Fruit fly (Drosophila melanogaster) whole organism, embryonic: ENCODE results near the gene CG32075.

ENCODE experiments used
- CG10147 ChIP-seq: fragments of 200-800 bp; sonication (Bioruptor generic); optimal IDR thresholded peaks from 2 replicates; lab custom pipeline; 2019; ENCODE audit warnings: missing biosample characterization, mild to moderate bottlenecking, missing genetic modification characterization, moderate library complexity
- CG11247 ChIP-seq: fragments of 200-800 bp; sonication (Bioruptor generic); IDR thresholded peaks from 2 replicates; pipeline ENCODE4 v1.3.6; 2022; ENCODE audit warnings: missing biosample characterization, missing genetic modification characterization
- CG11504 ChIP-seq: fragments of 200-800 bp; sonication (Bioruptor generic); optimal IDR thresholded peaks from 3 replicates; lab custom pipeline; 2019; ENCODE audit warnings: missing biosample characterization, mild to moderate bottlenecking, missing genetic modification characterization, moderate library complexity
- CG1233 ChIP-seq: fragments of 200-800 bp; sonication (Bioruptor generic); optimal IDR thresholded peaks from 4 replicates; lab custom pipeline; 2018; ENCODE audit warnings: missing biosample characterization, mild to moderate bottlenecking, missing genetic modification characterization
- CG12744 ChIP-seq: fragments of 200-800 bp; sonication (Bioruptor generic); optimal IDR thresholded peaks from 2 replicates; lab custom pipeline; 2016; ENCODE audit warnings: missing biosample characterization, missing genetic modification characterization
- CG14965 ChIP-seq: fragments of 200-800 bp; sonication (Bioruptor generic); optimal IDR thresholded peaks from 2 replicates; lab custom pipeline; 2016; ENCODE audit warnings: missing biosample characterization, missing genetic modification characterization, borderline replicate concordance
- CG1602 ChIP-seq: fragments of 200-800 bp; sonication (Bioruptor generic); optimal IDR thresholded peaks from 3 replicates; lab custom pipeline; 2016; ENCODE audit warnings: missing biosample characterization, missing genetic modification characterization
- CG1792 ChIP-seq: fragments of 200-800 bp; sonication (Bioruptor generic); optimal IDR thresholded peaks from 2 replicates; lab custom pipeline; 2016; ENCODE audit warnings: missing biosample characterization, missing genetic modification characterization
- CG2116 ChIP-seq: fragments of 200-800 bp; sonication (Bioruptor generic); optimal IDR thresholded peaks from 3 replicates; lab custom pipeline; 2018; ENCODE audit warnings: missing biosample characterization, mild to moderate bottlenecking, missing genetic modification characterization
- CG43689 ChIP-seq: fragments of 200-800 bp; sonication (Bioruptor generic); IDR thresholded peaks from 2 replicates; pipeline ENCODE4 v1.3.6; 2022; ENCODE audit warnings: missing biosample characterization, missing genetic modification characterization
- CG5180 ChIP-seq: fragments of 200-800 bp; sonication (Bioruptor generic); optimal IDR thresholded peaks from 3 replicates; lab custom pipeline; 2017; ENCODE audit warnings: missing biosample characterization, missing genetic modification characterization, mild to moderate bottlenecking, moderate library complexity, missing genetic modification reagents
- CG6272 ChIP-seq: fragments of 200-800 bp; sonication (Bioruptor generic); IDR thresholded peaks from 2 replicates; pipeline ENCODE4 v1.3.6; 2022; ENCODE audit warnings: missing biosample characterization, missing genetic modification characterization
- CG7745 ChIP-seq: fragments of 200-800 bp; sonication (Bioruptor generic); optimal IDR thresholded peaks from 2 replicates; lab custom pipeline; 2018; ENCODE audit warnings: missing biosample characterization, mild to moderate bottlenecking, missing genetic modification characterization, moderate library complexity
- CG8359 ChIP-seq: fragments of 200-800 bp; sonication (Bioruptor generic); optimal IDR thresholded peaks from 2 replicates; lab custom pipeline; 2017; ENCODE audit warnings: missing biosample characterization, mild to moderate bottlenecking, missing genetic modification characterization, borderline replicate concordance
- CG9727 ChIP-seq: fragments of 200-800 bp; sonication (Bioruptor generic); optimal IDR thresholded peaks from 3 replicates; lab custom pipeline; 2017; ENCODE audit warnings: missing biosample characterization, mild to moderate bottlenecking, missing genetic modification characterization
- E2f1 ChIP-seq: fragments of 200-800 bp; sonication (Bioruptor generic); IDR thresholded peaks from 2 replicates; pipeline ENCODE4 v1.3.6; 2022; ENCODE audit warnings: missing biosample characterization, missing genetic modification characterization
- Eip74EF ChIP-seq, 2 experiments: fragments of 200-800 bp in 1 of 2; fragments of >200 bp in 1 of 2; sonication (Bioruptor generic) in 1 of 2; optimal IDR thresholded peaks; 2 replicates each; lab custom pipeline; 2017 to 2019; ENCODE audit warnings: missing biosample characterization in 2 of 2, missing genetic modification characterization in 2 of 2, mild to moderate bottlenecking in 1 of 2, moderate library complexity in 1 of 2
- NC2β ChIP-seq: fragments of 200-800 bp; sonication (Bioruptor generic); optimal IDR thresholded peaks from 2 replicates; lab custom pipeline; 2016; ENCODE audit warnings: missing biosample characterization, missing genetic modification characterization
- Nf-YB ChIP-seq: fragments of 200-800 bp; sonication (Bioruptor generic); optimal IDR thresholded peaks from 3 replicates; lab custom pipeline; 2019; ENCODE audit warnings: missing biosample characterization, mild to moderate bottlenecking, missing genetic modification characterization, moderate library complexity
- Opbp ChIP-seq: fragments of 200-800 bp; sonication (Bioruptor generic); IDR thresholded peaks from 3 replicates; pipeline ENCODE4 v1.3.6; 2022; ENCODE audit warnings: missing biosample characterization, missing genetic modification characterization; ENCODE audit not compliant: partially characterized antibody
- Ssrp ChIP-seq: fragments of 200-800 bp; sonication (Bioruptor generic); optimal IDR thresholded peaks from 2 replicates; lab custom pipeline; 2018; ENCODE audit warnings: missing biosample characterization, mild to moderate bottlenecking, missing genetic modification characterization, moderate library complexity
- Taf1 ChIP-seq: fragments of 200-800 bp; sonication (Bioruptor generic); IDR thresholded peaks from 2 replicates; pipeline ENCODE4 v1.3.6; 2022; ENCODE audit warnings: missing biosample characterization, missing genetic modification characterization
- Tbp ChIP-seq: fragments of >200 bp; optimal IDR thresholded peaks from 2 replicates; lab custom pipeline; 2018; ENCODE audit warnings: missing biosample characterization, missing genetic modification characterization
- Trl ChIP-seq, 3 experiments: fragments of >200 bp in 2 of 3; fragments of 200-800 bp in 1 of 3; sonication (Bioruptor generic) in 1 of 3; optimal IDR thresholded peaks; 2 replicates in 1 of 3; 3 replicates in 2 of 3; lab custom pipeline; 2016 to 2017; ENCODE audit warnings: missing biosample characterization in 1 of 3, missing genetic modification characterization in 1 of 3
- Usf ChIP-seq: fragments of 200-800 bp; sonication (Bioruptor generic); optimal IDR thresholded peaks from 2 replicates; lab custom pipeline; 2017; ENCODE audit warnings: missing genotype, missing biosample characterization, missing genetic modification characterization
- ac ChIP-seq: fragments of 200-800 bp; sonication (Bioruptor generic); optimal IDR thresholded peaks from 3 replicates; lab custom pipeline; 2017; ENCODE audit warnings: missing biosample characterization, mild to moderate bottlenecking, missing genetic modification characterization
- ato ChIP-seq: fragments of 200-800 bp; sonication (Bioruptor generic); IDR thresholded peaks from 2 replicates; pipeline ENCODE4 v1.3.6; 2022; ENCODE audit warnings: missing biosample characterization, missing genetic modification characterization; ENCODE audit not compliant: partially characterized antibody
- ci ChIP-seq: fragments of 200-800 bp; sonication (Bioruptor generic); IDR thresholded peaks from 3 replicates; pipeline ENCODE4 v1.3.6; 2022; ENCODE audit warnings: missing biosample characterization, missing genetic modification characterization
- fd102C ChIP-seq: fragments of 200-800 bp; sonication (Bioruptor generic); optimal IDR thresholded peaks from 2 replicates; lab custom pipeline; 2018; ENCODE audit warnings: missing biosample characterization, mild to moderate bottlenecking, missing genetic modification characterization, moderate library complexity
- fd3F ChIP-seq: fragments of 200-800 bp; sonication (Bioruptor generic); optimal IDR thresholded peaks from 2 replicates; lab custom pipeline; 2018; ENCODE audit warnings: missing biosample characterization, mild to moderate bottlenecking, missing genetic modification characterization, moderate library complexity
- fru ChIP-seq: fragments of >200 bp; optimal IDR thresholded peaks from 2 replicates; lab custom pipeline; 2017
- fu2 ChIP-seq: fragments of 200-800 bp; sonication (Bioruptor generic); optimal IDR thresholded peaks from 2 replicates; lab custom pipeline; 2016; ENCODE audit warnings: missing biosample characterization, missing genetic modification characterization
- grn ChIP-seq: fragments of 200-800 bp; sonication (Bioruptor generic); optimal IDR thresholded peaks from 3 replicates; lab custom pipeline; 2017; ENCODE audit warnings: missing biosample characterization, missing genetic modification characterization
- gsb ChIP-seq: fragments of 200-800 bp; sonication (Bioruptor generic); IDR thresholded peaks from 2 replicates; pipeline ENCODE4 v1.3.6; 2022; ENCODE audit warnings: missing biosample characterization, missing genetic modification characterization
- gsb-n ChIP-seq: fragments of 200-800 bp; sonication (Bioruptor generic); optimal IDR thresholded peaks from 3 replicates; lab custom pipeline; 2018; ENCODE audit warnings: missing biosample characterization, mild to moderate bottlenecking, missing genetic modification characterization
- her ChIP-seq: fragments of 200-800 bp; sonication (Bioruptor generic); optimal IDR thresholded peaks from 2 replicates; lab custom pipeline; 2016; ENCODE audit warnings: missing biosample characterization, missing genetic modification characterization
- kah ChIP-seq: fragments of 200-800 bp; sonication (Bioruptor generic); optimal IDR thresholded peaks from 2 replicates; lab custom pipeline; 2018; ENCODE audit warnings: missing biosample characterization, mild to moderate bottlenecking, missing genetic modification characterization
- kni ChIP-seq: fragments of 200-800 bp; sonication (Bioruptor generic); optimal IDR thresholded peaks from 3 replicates; lab custom pipeline; 2017; ENCODE audit warnings: mild to moderate bottlenecking, missing biosample characterization, missing genetic modification reagents, missing genetic modification characterization
- lmd ChIP-seq: fragments of 200-800 bp; sonication (Bioruptor generic); IDR thresholded peaks from 2 replicates; pipeline ENCODE4 v1.3.6; 2022; ENCODE audit warnings: missing biosample characterization, missing genetic modification characterization
- nau ChIP-seq: fragments of 200-800 bp; sonication (Bioruptor generic); optimal IDR thresholded peaks from 3 replicates; lab custom pipeline; 2017; ENCODE audit warnings: missing biosample characterization, mild to moderate bottlenecking, missing genetic modification characterization, missing genetic modification reagents
- pita ChIP-seq: fragments of 200-800 bp; sonication (Bioruptor generic); optimal IDR thresholded peaks from 2 replicates; lab custom pipeline; 2017; ENCODE audit warnings: missing biosample characterization, mild to moderate bottlenecking, missing genetic modification characterization
- salm ChIP-seq: fragments of 200-800 bp; sonication (Bioruptor generic); optimal IDR thresholded peaks from 2 replicates; lab custom pipeline; 2018; ENCODE audit warnings: missing biosample characterization, mild to moderate bottlenecking, missing genetic modification characterization
- sens-2 ChIP-seq: fragments of 200-800 bp; sonication (Bioruptor generic); IDR thresholded peaks from 2 replicates; pipeline ENCODE4 v1.3.6; 2022; ENCODE audit warnings: missing biosample characterization, missing genetic modification characterization
- sima ChIP-seq: fragments of 200-800 bp; sonication (Bioruptor generic); optimal IDR thresholded peaks from 2 replicates; lab custom pipeline; 2016; ENCODE audit warnings: missing biosample characterization, missing genetic modification characterization
- slou ChIP-seq: fragments of 200-800 bp; sonication (Bioruptor generic); optimal IDR thresholded peaks from 3 replicates; lab custom pipeline; 2016; ENCODE audit warnings: missing biosample characterization, missing genetic modification characterization
- tap ChIP-seq: fragments of 200-800 bp; optimal IDR thresholded peaks from 3 replicates; lab custom pipeline; 2019; ENCODE audit warnings: missing biosample characterization, mild to moderate bottlenecking, missing genetic modification characterization, moderate library complexity
- tio ChIP-seq: fragments of 200-800 bp; sonication (Bioruptor generic); optimal IDR thresholded peaks from 2 replicates; lab custom pipeline; 2017; ENCODE audit warnings: missing biosample characterization, missing genetic modification characterization, inconsistent platforms
- tna ChIP-seq: fragments of 200-800 bp; sonication (Bioruptor generic); IDR thresholded peaks from 2 replicates; pipeline ENCODE4 v1.3.6; 2022; ENCODE audit warnings: missing biosample characterization, missing genetic modification characterization; ENCODE audit not compliant: partially characterized antibody
- zen ChIP-seq: fragments of 200-800 bp; sonication (Bioruptor generic); optimal IDR thresholded peaks from 3 replicates; lab custom pipeline; 2018; ENCODE audit warnings: missing biosample characterization, mild to moderate bottlenecking, missing genetic modification characterization, moderate library complexity
- zfh1 ChIP-seq: fragments of 200-800 bp; sonication (Bioruptor generic); IDR thresholded peaks from 3 replicates; pipeline ENCODE4 v1.3.6; 2022; ENCODE audit warnings: missing biosample characterization, missing genetic modification characterization

Gene CG32075

dm6 chr3L:11064689-11065088, at the start of gene CG32075, which contains the start of the genes CG45101 and SuUR (continued):
- TF ChIP-seq NC2β (GFP tag; lab: Kevin White, UChicago) (peak; percentile 86), CG6272 (GFP tag; lab: Robert Waterston, UW) (peak; percentile 90), gsb-n (tag; lab: Kevin White, UChicago) (peak; percentile 74), salm (tag; lab: Kevin White, UChicago) (peak; percentile 24), zfh1 (GFP tag; lab: Robert Waterston, UW) (peak; percentile 92), Usf (GFP tag; lab: Kevin White, UChicago) (peak; percentile 73), tio (GFP tag; lab: Kevin White, UChicago) (peak; percentile 85), Taf1 (GFP tag; lab: Robert Waterston, UW) (peak; percentile 67), E2f1 (GFP tag; lab: Robert Waterston, UW) (peak; percentile 90), her (peak; percentile 68), CG11247 (GFP tag; lab: Robert Waterston, UW) (peak; percentile 84), CG2116 (GFP tag; lab: Kevin White, UChicago) (peak; percentile 67), pita (GFP tag; lab: Kevin White, UChicago) (no peak), CG7745 (tag; lab: Kevin White, UChicago) (no peak), fd3F (GFP tag; lab: Kevin White, UChicago) (peak; percentile 81), Tbp (GFP tag; lab: Kevin White, UChicago) (no peak), CG11504 (tag; lab: Kevin White, UChicago) (peak; percentile 85), gsb (GFP tag; lab: Robert Waterston, UW) (peak; percentile 53; the same call in 1 of the 2 replicates), fru (lab: Kevin White, UChicago) (no peak), fu2 (GFP tag; lab: Kevin White, UChicago) (peak; percentile 85), CG1792 (GFP tag; lab: Kevin White, UChicago) (peak; percentile 69), CG5180 (peak; percentile 59), Ssrp (tag; lab: Kevin White, UChicago) (peak; percentile 88), zen (tag; lab: Kevin White, UChicago) (peak; percentile 83), ci (GFP tag; lab: Robert Waterston, UW) (peak; percentile 87; the same call in 2 of the 3 replicates), CG12744 (peak; percentile 89), grn (GFP tag; lab: Kevin White, UChicago) (peak; percentile 24), tap (tag; lab: Kevin White, UChicago) (peak; percentile 61), Eip74EF (GFP tag; optimal IDR thresholded peaks at IDR 0.05; lab: Kevin White, UChicago) (peak in 1 of 2 experiments; percentile 35), slou (peak; percentile 66), Trl (optimal IDR thresholded peaks at IDR 0.05; lab: Kevin White, UChicago) (no peak), Trl (GFP tag; optimal IDR thresholded peaks at IDR 0.05; lab: Kevin White, UChicago) (peak; percentile 93), nau (GFP tag; lab: Kevin White, UChicago) (peak; percentile 75), Nf-YB (GFP tag; lab: Kevin White, UChicago) (peak; percentile 53), Opbp (GFP tag; lab: Robert Waterston, UW) (no peak), sens-2 (GFP tag; lab: Robert Waterston, UW) (peak; percentile 65), CG8359 (GFP tag; lab: Kevin White, UChicago) (no peak), fd102C (GFP tag; lab: Kevin White, UChicago) (peak; percentile 36), sima (GFP tag; lab: Kevin White, UChicago) (peak; percentile 56), kah (GFP tag; lab: Kevin White, UChicago) (peak; percentile 32), CG1233 (GFP tag; lab: Kevin White, UChicago) (peak; percentile 68), CG9727 (peak; percentile 85), CG1602 (GFP tag; lab: Kevin White, UChicago) (peak; percentile 92), ac (peak; percentile 38), CG43689 (peak; percentile 50; the same call in 1 of the 2 replicates), CG14965 (GFP tag; lab: Kevin White, UChicago) (no peak), kni (GFP tag; lab: Kevin White, UChicago) (no peak), CG10147 (GFP tag; lab: Kevin White, UChicago) (peak; percentile 67), tna (GFP tag; lab: Robert Waterston, UW) (no peak), ato (no peak), lmd (peak; percentile 88)
